Worm (Caenorhabditis elegans) whole organism, early embryonic: ENCODE data around the gene ZC513.3.

ENCODE experiments used
- B0310.2 ChIP-seq: sonication (generic microtip); optimal IDR thresholded peaks from 2 replicates; lab custom pipeline; 2016; ENCODE audit warnings: mild to moderate bottlenecking, missing genetic modification characterization, missing compliant biosample characterization
- F13C5.2 ChIP-seq: sonication (generic microtip); optimal IDR thresholded peaks from 2 replicates; lab custom pipeline; 2017; ENCODE audit warnings: mild to moderate bottlenecking, missing genetic modification characterization, inconsistent platforms, missing compliant biosample characterization
- aly-1 ChIP-seq: sonication (generic microtip); optimal IDR thresholded peaks from 2 replicates; lab custom pipeline; 2016; ENCODE audit warnings: missing genetic modification characterization, missing compliant biosample characterization
- ama-1 ChIP-seq: fragments of 150-350 bp; optimal IDR thresholded peaks from 2 replicates; lab custom pipeline; 2014
- ceh-13 ChIP-seq: fragments of 200-800 bp; sonication (Bioruptor generic); optimal IDR thresholded peaks from 2 replicates; lab custom pipeline; 2018; ENCODE audit warnings: mild to moderate bottlenecking, missing genetic modification characterization, missing compliant biosample characterization
- ceh-36 ChIP-seq: sonication (generic microtip); optimal IDR thresholded peaks from 2 replicates; lab custom pipeline; 2016; ENCODE audit warnings: missing genetic modification characterization, inconsistent platforms, missing compliant biosample characterization
- ets-7 ChIP-seq: sonication (generic microtip); optimal IDR thresholded peaks from 2 replicates; lab custom pipeline; 2016; ENCODE audit warnings: missing genotype, missing genetic modification characterization, missing compliant biosample characterization
- flt-1 ChIP-seq: fragments of 200-800 bp; sonication (Bioruptor generic); IDR thresholded peaks from 2 replicates; pipeline ENCODE4 v1.3.6; 2022; ENCODE audit warnings: missing genetic modification characterization, missing compliant biosample characterization
- hmbx-1 ChIP-seq: sonication (generic microtip); optimal IDR thresholded peaks from 2 replicates; lab custom pipeline; 2016; ENCODE audit warnings: mild to moderate bottlenecking, missing genetic modification characterization, missing compliant biosample characterization
- hmg-4 ChIP-seq: fragments of 200-800 bp; sonication (Bioruptor generic); optimal IDR thresholded peaks from 2 replicates; lab custom pipeline; 2018; ENCODE audit warnings: mild to moderate bottlenecking, missing genetic modification characterization, missing compliant biosample characterization
- hnd-1 ChIP-seq: sonication (generic microtip); optimal IDR thresholded peaks from 2 replicates; lab custom pipeline; 2016; ENCODE audit warnings: missing genetic modification characterization, missing compliant biosample characterization
- pes-1 ChIP-seq: fragments of 200-800 bp; sonication (Bioruptor generic); IDR thresholded peaks from 2 replicates; pipeline ENCODE4 v1.3.6; 2022; ENCODE audit warnings: missing genetic modification reagents, missing genetic modification characterization, missing compliant biosample characterization
- scrt-1 ChIP-seq: fragments of 200-800 bp; sonication (Bioruptor generic); IDR thresholded peaks from 2 replicates; pipeline ENCODE4 v1.3.6; 2022; ENCODE audit warnings: missing genetic modification characterization, missing compliant biosample characterization
- sea-1 ChIP-seq: fragments of 200-800 bp; sonication (Bioruptor generic); conservative IDR thresholded peaks from 2 replicates; pipeline ENCODE4 v1.3.6; 2022; ENCODE audit warnings: missing genetic modification characterization, missing compliant biosample characterization
- tbx-11 ChIP-seq: fragments of 200-800 bp; sonication (Bioruptor generic); IDR thresholded peaks from 2 replicates; pipeline ENCODE4 v1.3.6; 2022; ENCODE audit warnings: missing genetic modification characterization, missing compliant biosample characterization
- tbx-37 ChIP-seq: fragments of 200-800 bp; sonication (Bioruptor generic); conservative IDR thresholded peaks from 2 replicates; pipeline ENCODE4 v1.3.6; 2022; ENCODE audit warnings: missing genetic modification reagents, missing genetic modification characterization, missing compliant biosample characterization
- tra-4 ChIP-seq: sonication (generic microtip); optimal IDR thresholded peaks from 2 replicates; lab custom pipeline; 2017; ENCODE audit warnings: missing genetic modification characterization, missing compliant biosample characterization

Gene ZC513.3

ce11 chrV:8013901-8014388, 32.9 kb upstream of the ZC513.3 start, which contains the start of gene Y97E10AR.6:
Gene Y97E10AR.6 (minus strand): TSS chrV:8013951.
- TF ChIP-seq aly-1 (tag; lab: Kevin White, UChicago) (no peak), flt-1 (GFP tag; lab: Robert Waterston, UW) (no peak), hnd-1 (tag; lab: Kevin White, UChicago) (no peak)

- TF ChIP-seq hnd-1 (tag; lab: Kevin White, UChicago) (no peak), B0310.2 (tag; lab: Kevin White, UChicago) (no peak), F13C5.2 (tag; lab: Kevin White, UChicago) (no peak)
Measured at ce11 chrV:8016928-8017327, 29.9 kb upstream of the ZC513.3 start, which contains the start of gene sptl-2. Gene sptl-2 (plus strand): TSS chrV:8017207.

ce11 chrV:8017924-8018323, 28.9 kb upstream of the ZC513.3 start:
- no peak for TF ChIP-seq tra-4 (tag; lab: Kevin White, UChicago)
- no peak for TF ChIP-seq ceh-36 (tag; lab: Kevin White, UChicago)
- no peak for TF ChIP-seq F13C5.2 (tag; lab: Kevin White, UChicago)
- no peak for TF ChIP-seq flt-1 (GFP tag; lab: Robert Waterston, UW)
- no peak for TF ChIP-seq ets-7 (tag; lab: Kevin White, UChicago)
- TF ChIP-seq aly-1 (tag; lab: Kevin White, UChicago), result no peak
- TF ChIP-seq tbx-11 (GFP tag; lab: Robert Waterston, UW), result no peak
- no peak for TF ChIP-seq ama-1 (lab: Kevin White, UChicago)
- TF ChIP-seq hnd-1 (tag; lab: Kevin White, UChicago), result no peak
- TF ChIP-seq scrt-1 (GFP tag; lab: Robert Waterston, UW), result no peak
- TF ChIP-seq tbx-37 (GFP tag; lab: Robert Waterston, UW), result no peak
- no peak for TF ChIP-seq pes-1 (GFP tag; lab: Robert Waterston, UW)
- TF ChIP-seq hmbx-1 (tag; lab: Kevin White, UChicago), result no peak
- no peak for TF ChIP-seq sea-1
- no peak for TF ChIP-seq B0310.2 (tag; lab: Kevin White, UChicago)
- no peak for TF ChIP-seq ceh-13 (GFP tag; lab: Kevin White, UChicago)
- TF ChIP-seq hmg-4 (GFP tag; lab: Kevin White, UChicago), result no peak

ce11 chrV:8018919-8019318, 27.9 kb upstream of the ZC513.3 start:
- TF ChIP-seq hmbx-1 (tag; lab: Kevin White, UChicago) (no peak), scrt-1 (GFP tag; lab: Robert Waterston, UW) (no peak), pes-1 (GFP tag; lab: Robert Waterston, UW) (no peak), hmg-4 (GFP tag; lab: Kevin White, UChicago) (no peak), tbx-11 (GFP tag; lab: Robert Waterston, UW) (no peak), ama-1 (lab: Kevin White, UChicago) (no peak), tbx-37 (GFP tag; lab: Robert Waterston, UW) (no peak), B0310.2 (tag; lab: Kevin White, UChicago) (no peak), tra-4 (tag; lab: Kevin White, UChicago) (no peak), ets-7 (tag; lab: Kevin White, UChicago) (no peak), sea-1 (no peak), F13C5.2 (tag; lab: Kevin White, UChicago) (no peak), flt-1 (GFP tag; lab: Robert Waterston, UW) (no peak), ceh-13 (GFP tag; lab: Kevin White, UChicago) (no peak), aly-1 (tag; lab: Kevin White, UChicago) (no peak), hnd-1 (tag; lab: Kevin White, UChicago) (no peak), ceh-36 (tag; lab: Kevin White, UChicago) (no peak)

- no peak for TF ChIP-seq sea-1
- TF ChIP-seq flt-1 (GFP tag; lab: Robert Waterston, UW), result no peak
- TF ChIP-seq ets-7 (tag; lab: Kevin White, UChicago), result no peak
- no peak for TF ChIP-seq hmg-4 (GFP tag; lab: Kevin White, UChicago)
- TF ChIP-seq ceh-13 (GFP tag; lab: Kevin White, UChicago), result no peak
- no peak for TF ChIP-seq hmbx-1 (tag; lab: Kevin White, UChicago)
- TF ChIP-seq B0310.2 (tag; lab: Kevin White, UChicago), result no peak
- no peak for TF ChIP-seq scrt-1 (GFP tag; lab: Robert Waterston, UW)
- no peak for TF ChIP-seq tbx-37 (GFP tag; lab: Robert Waterston, UW)
- TF ChIP-seq F13C5.2 (tag; lab: Kevin White, UChicago), result no peak
- no peak for TF ChIP-seq ceh-36 (tag; lab: Kevin White, UChicago)
- no peak for TF ChIP-seq tbx-11 (GFP tag; lab: Robert Waterston, UW)
- TF ChIP-seq hnd-1 (tag; lab: Kevin White, UChicago), result no peak
- TF ChIP-seq pes-1 (GFP tag; lab: Robert Waterston, UW), result no peak
- no peak for TF ChIP-seq ama-1 (lab: Kevin White, UChicago)
- no peak for TF ChIP-seq tra-4 (tag; lab: Kevin White, UChicago)
- no peak for TF ChIP-seq aly-1 (tag; lab: Kevin White, UChicago)
Measured at ce11 chrV:8019783-8020182, 27.0 kb upstream of the ZC513.3 start.

- TF ChIP-seq F13C5.2 (tag; lab: Kevin White, UChicago), result no peak
- TF ChIP-seq ceh-13 (GFP tag; lab: Kevin White, UChicago), result no peak
- TF ChIP-seq tbx-11 (GFP tag; lab: Robert Waterston, UW), result no peak
- TF ChIP-seq hmbx-1 (tag; lab: Kevin White, UChicago), result no peak
- TF ChIP-seq flt-1 (GFP tag; lab: Robert Waterston, UW), result no peak
- TF ChIP-seq hmg-4 (GFP tag; lab: Kevin White, UChicago), result no peak
- TF ChIP-seq pes-1 (GFP tag; lab: Robert Waterston, UW), result no peak
- TF ChIP-seq tbx-37 (GFP tag; lab: Robert Waterston, UW), result no peak
- TF ChIP-seq ceh-36 (tag; lab: Kevin White, UChicago), result no peak
- no peak for TF ChIP-seq hnd-1 (tag; lab: Kevin White, UChicago)
- TF ChIP-seq ets-7 (tag; lab: Kevin White, UChicago), result no peak
- TF ChIP-seq scrt-1 (GFP tag; lab: Robert Waterston, UW), result no peak
- TF ChIP-seq ama-1 (lab: Kevin White, UChicago), result no peak
Measured at ce11 chrV:8022040-8022439, 24.8 kb upstream of the ZC513.3 start, which contains the start of gene ech-3. Gene ech-3 (plus strand): TSS chrV:8022217.
